Fruit fly (Drosophila melanogaster) whole organism: ENCODE measurements around the gene crm.

ENCODE experiments used
- CG8478 ChIP-seq: fragments of >200 bp; optimal IDR thresholded peaks from 2 replicates; lab custom pipeline; 2018; ENCODE audit warnings: inconsistent platforms
- Dll ChIP-seq: fragments of >200 bp; optimal IDR thresholded peaks from 2 replicates; lab custom pipeline; 2017
- EcR ChIP-seq, 2 experiments: fragments of >200 bp; optimal IDR thresholded peaks; 2 replicates each; lab custom pipeline; 2017; ENCODE audit warnings: missing biosample characterization in 2 of 2, missing genetic modification characterization in 2 of 2, missing genetic modification reagents in 2 of 2
- pan ChIP-seq: fragments of >200 bp; optimal IDR thresholded peaks from 2 replicates; lab custom pipeline; 2017
- psq ChIP-seq: fragments of >200 bp; optimal IDR thresholded peaks from 2 replicates; lab custom pipeline; 2017
- usp ChIP-seq: fragments of >200 bp; optimal IDR thresholded peaks from 2 replicates; lab custom pipeline; 2017; ENCODE audit warnings: missing biosample characterization, missing genetic modification characterization, mixed read lengths

DNA sequence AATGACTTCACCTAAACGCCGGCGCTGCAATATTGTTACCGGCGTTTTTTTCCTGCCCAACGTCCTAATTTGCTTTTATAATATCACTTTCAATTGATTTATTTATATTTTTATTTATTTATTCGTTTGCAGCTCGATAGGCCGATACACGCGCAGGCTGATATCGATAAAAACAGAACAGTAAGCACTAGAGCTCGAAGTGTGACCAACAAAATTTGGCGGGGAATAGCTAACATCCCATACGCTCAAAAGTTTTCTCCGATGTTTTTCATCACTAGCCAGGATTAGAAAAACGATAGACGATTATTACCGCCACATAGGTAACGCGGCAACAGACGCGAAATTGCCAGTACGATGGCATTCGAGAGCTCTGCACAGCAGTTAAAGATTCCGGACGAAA is 24.8 kb downstream of the crm start, which contains the start of the genes CG2685 and CG2694:
- TF ChIP-seq pan (lab: Kevin White, UChicago) (no peak), CG8478 (lab: Kevin White, UChicago) (no peak), EcR (GFP tag; optimal IDR thresholded peaks at IDR 0.05; lab: Kevin White, UChicago) (no peak), psq (no peak), Dll (no peak), usp (GFP tag; lab: Kevin White, UChicago) (no peak)
